Worm (Caenorhabditis elegans): ENCODE results near the gene dmd-4.

The dmd-4 gene

ce11 chrX:14824490-14825050 lies 37.1 kb downstream of the dmd-4 start, which contains the start of gene mbk-1 (continued):
- peak; percentile 39 to 74 for TF ChIP-seq efl-1 (optimal IDR thresholded peaks at IDR 0.05)
- TF ChIP-seq efl-1 (GFP tag; optimal IDR thresholded peaks at IDR 0.05 in 1 of 2): peak; percentile 10 to 35
- no peak for TF ChIP-seq F16B12.6 (tag; optimal IDR thresholded peaks at IDR 0.05)
- no peak for TF ChIP-seq ets-5 (GFP tag; IDR thresholded peaks at IDR 0.05)
- peak; percentile 97 for TF ChIP-seq lin-14 (GFP tag; optimal IDR thresholded peaks at IDR 0.05)
- peak; percentile 31 for TF ChIP-seq xbp-1 (tag; optimal IDR thresholded peaks at IDR 0.05)
- peak; percentile 74 for TF ChIP-seq nhr-85 (tag)
- peak; percentile 83 for TF ChIP-seq snu-23 (GFP tag; optimal IDR thresholded peaks at IDR 0.05)
- TF ChIP-seq vab-15 (tag; optimal IDR thresholded peaks at IDR 0.05): no peak
- peak in 1 of 2 experiments; percentile 7 for TF ChIP-seq egl-27 (tag; optimal IDR thresholded peaks at IDR 0.05)
- TF ChIP-seq mep-1 (tag; optimal IDR thresholded peaks at IDR 0.05): peak; percentile 83
- TF ChIP-seq grh-1 (GFP tag; IDR thresholded peaks at IDR 0.05): peak; percentile 40

ce11 chrX:14819495-14819894 lies 42.2 kb downstream of the dmd-4 start:
- TF ChIP-seq nhr-11 (tag; optimal IDR thresholded peaks at IDR 0.05) (no peak), xbp-1 (tag; optimal IDR thresholded peaks at IDR 0.05) (no peak), elt-2 (tag; optimal IDR thresholded peaks at IDR 0.05) (no peak), F16B12.6 (tag; optimal IDR thresholded peaks at IDR 0.05) (no peak), efl-3 (GFP tag; optimal IDR thresholded peaks at IDR 0.05) (no peak), unc-130 (tag; optimal IDR thresholded peaks at IDR 0.05) (no peak), dpl-1 (GFP tag; optimal IDR thresholded peaks at IDR 0.05) (no peak), C16A3.4 (tag; optimal IDR thresholded peaks at IDR 0.05) (no peak), egl-27 (tag; optimal IDR thresholded peaks at IDR 0.05) (no peak), irx-1 (tag; optimal IDR thresholded peaks at IDR 0.05) (no peak), fkh-4 (tag; optimal IDR thresholded peaks at IDR 0.05; ENCODE audit: borderline replicate concordance) (no peak), isw-1 (GFP tag; IDR thresholded peaks at IDR 0.05) (no peak), pqm-1 (tag; optimal IDR thresholded peaks at IDR 0.05) (no peak), lin-39 (tag; optimal IDR thresholded peaks at IDR 0.05) (no peak), unc-62 (GFP tag; optimal IDR thresholded peaks at IDR 0.05) (no peak), lin-13 (GFP tag; optimal IDR thresholded peaks at IDR 0.05) (no peak), unc-30 (tag; optimal IDR thresholded peaks at IDR 0.05) (no peak), mef-2 (tag; optimal IDR thresholded peaks at IDR 0.05) (no peak), unc-86 (tag; optimal IDR thresholded peaks at IDR 0.05) (no peak), blmp-1 (tag; optimal IDR thresholded peaks at IDR 0.05) (peak; percentile 31), zip-4 (GFP tag; optimal IDR thresholded peaks at IDR 0.05) (peak; percentile 30), rnt-1 (tag; optimal IDR thresholded peaks at IDR 0.05) (no peak), hlh-17 (GFP tag; optimal IDR thresholded peaks at IDR 0.05; ENCODE audit: borderline replicate concordance) (no peak), nhr-12 (tag; optimal IDR thresholded peaks at IDR 0.05) (no peak), grh-1 (GFP tag; IDR thresholded peaks at IDR 0.05) (peak; percentile 67), lir-3 (tag; optimal IDR thresholded peaks at IDR 0.05; ENCODE audit: poor library complexity) (no peak), swsn-7 (tag; optimal IDR thresholded peaks at IDR 0.05) (no peak), vab-15 (tag; optimal IDR thresholded peaks at IDR 0.05) (no peak), egl-13 (tag; optimal IDR thresholded peaks at IDR 0.05) (no peak), efl-1 (optimal IDR thresholded peaks at IDR 0.05) (no peak), efl-1 (GFP tag; optimal IDR thresholded peaks at IDR 0.05 in 1 of 2) (no peak), tlp-1 (tag; optimal IDR thresholded peaks at IDR 0.05) (no peak), zag-1 (tag; optimal IDR thresholded peaks at IDR 0.05) (no peak), ztf-4 (tag; optimal IDR thresholded peaks at IDR 0.05) (peak; percentile 25), nhr-47 (tag; optimal IDR thresholded peaks at IDR 0.05) (no peak), ceh-82 (tag; optimal IDR thresholded peaks at IDR 0.05) (no peak)
